Fruit fly (Drosophila melanogaster) whole organism, adult: ENCODE results near the gene CG4362.

Source experiments
- CG14711 ChIP-seq: fragments of 200-800 bp; sonication (Bioruptor generic); optimal IDR thresholded peaks from 2 replicates; lab custom pipeline; 2018; ENCODE audit warnings: missing biosample characterization, mild to moderate bottlenecking, missing genetic modification characterization, moderate library complexity
- ovo ChIP-seq: fragments of 200-800 bp; sonication (Bioruptor generic); optimal IDR thresholded peaks from 2 replicates; lab custom pipeline; 2016; ENCODE audit warnings: missing biosample characterization, missing genetic modification characterization
- toe ChIP-seq: fragments of 200-800 bp; sonication (Bioruptor generic); optimal IDR thresholded peaks from 2 replicates; lab custom pipeline; 2016; ENCODE audit warnings: missing biosample characterization, missing genetic modification characterization

dm6 chr3R:20276012-20276411 lies 31.3 kb downstream of the CG4362 start:
- no peak for TF ChIP-seq toe (GFP tag; lab: Kevin White, UChicago)
- no peak for TF ChIP-seq ovo (GFP tag; lab: Kevin White, UChicago)
- TF ChIP-seq CG14711 (tag; lab: Kevin White, UChicago) = no peak
